Worm (Caenorhabditis elegans) whole organism, young adult: ENCODE results near the gene F43G6.7.

Source experiments
- B0019.2 ChIP-seq: fragments of 200-800 bp; sonication (Bioruptor generic); conservative IDR thresholded peaks from 2 replicates; pipeline ENCODE4 v1.3.6; 2022; ENCODE audit warnings: missing genetic modification reagents, missing genetic modification characterization, missing compliant biosample characterization
- C17E4.6 ChIP-seq: fragments of 200-800 bp; sonication (Bioruptor generic); IDR thresholded peaks from 2 replicates; pipeline ENCODE4 v1.3.6; 2022; ENCODE audit warnings: missing genetic modification reagents, missing genetic modification characterization, missing compliant biosample characterization
- F10E7.11 ChIP-seq: sonication (generic microtip); optimal IDR thresholded peaks from 2 replicates; lab custom pipeline; 2017; ENCODE audit warnings: mild to moderate bottlenecking, missing genetic modification characterization, moderate library complexity, missing compliant biosample characterization
- F55B11.4 ChIP-seq: sonication (generic microtip); optimal IDR thresholded peaks from 2 replicates; lab custom pipeline; 2016; ENCODE audit warnings: missing compliant biosample characterization, missing genetic modification characterization, borderline replicate concordance; ENCODE audit not compliant: insufficient read depth
- F57C9.4 ChIP-seq: sonication (generic microtip); optimal IDR thresholded peaks from 2 replicates; lab custom pipeline; 2017; ENCODE audit warnings: mild to moderate bottlenecking, missing genetic modification characterization, missing compliant biosample characterization
- K12H6.12 ChIP-seq: fragments of 200-800 bp; sonication (Bioruptor generic); optimal IDR thresholded peaks from 2 replicates; lab custom pipeline; 2018; ENCODE audit warnings: mild to moderate bottlenecking, missing genetic modification characterization, missing compliant biosample characterization
- T07F8.4 ChIP-seq: sonication (generic microtip); optimal IDR thresholded peaks from 2 replicates; lab custom pipeline; 2016; ENCODE audit warnings: mild to moderate bottlenecking, missing genetic modification characterization, moderate library complexity, missing compliant biosample characterization
- Y56A3A.18 ChIP-seq: fragments of 200-800 bp; sonication (Bioruptor generic); IDR thresholded peaks from 2 replicates; pipeline ENCODE4 v1.3.6; 2022; ENCODE audit warnings: missing genetic modification reagents, missing genetic modification characterization, missing compliant biosample characterization
- ZK185.1 ChIP-seq: sonication (generic microtip); optimal IDR thresholded peaks from 2 replicates; lab custom pipeline; 2016; ENCODE audit warnings: mild to moderate bottlenecking, missing genetic modification characterization, missing compliant biosample characterization; ENCODE audit not compliant: poor library complexity, severe bottlenecking
- akir-1 ChIP-seq: fragments of 200-800 bp; sonication (Bioruptor generic); optimal IDR thresholded peaks from 2 replicates; lab custom pipeline; 2018; ENCODE audit warnings: mild to moderate bottlenecking, missing genetic modification characterization, moderate library complexity, missing compliant biosample characterization
- ama-1 ChIP-seq, 3 experiments: fragments of 150-350 bp in 1 of 3; sonication (generic microtip) in 2 of 3; optimal IDR thresholded peaks; 2 replicates each; lab custom pipeline; 2014 to 2018; ENCODE audit warnings: missing biosample characterization in 2 of 3, missing genetic modification characterization in 2 of 3, missing genetic modification reagents in 2 of 3
- aptf-2 ChIP-seq: fragments of 200-800 bp; sonication (Bioruptor generic); conservative IDR thresholded peaks from 2 replicates; pipeline ENCODE4 v1.3.6; 2022; ENCODE audit warnings: missing genetic modification reagents, missing genetic modification characterization, missing compliant biosample characterization
- attf-3 ChIP-seq: fragments of 200-800 bp; sonication (Bioruptor generic); conservative IDR thresholded peaks from 2 replicates; pipeline ENCODE4 v1.3.6; 2022; ENCODE audit warnings: missing genetic modification reagents, missing genetic modification characterization, missing compliant biosample characterization
- attf-5 ChIP-seq: fragments of 200-800 bp; sonication (Bioruptor generic); optimal IDR thresholded peaks from 2 replicates; lab custom pipeline; 2018; ENCODE audit warnings: mild to moderate bottlenecking, missing genetic modification characterization, missing compliant biosample characterization
- attf-6 ChIP-seq: fragments of 200-800 bp; sonication (Bioruptor generic); IDR thresholded peaks from 2 replicates; pipeline ENCODE4 v1.3.6; 2022; ENCODE audit warnings: missing genetic modification reagents, missing genetic modification characterization, missing compliant biosample characterization
- cebp-2 ChIP-seq: fragments of 200-800 bp; sonication (Bioruptor generic); IDR thresholded peaks from 2 replicates; pipeline ENCODE4 v1.3.6; 2022; ENCODE audit warnings: missing genetic modification characterization, missing compliant biosample characterization
- ceh-27 ChIP-seq: fragments of 200-800 bp; sonication (Bioruptor generic); optimal IDR thresholded peaks from 2 replicates; lab custom pipeline; 2018; ENCODE audit warnings: mild to moderate bottlenecking, missing genetic modification characterization, moderate library complexity, missing compliant biosample characterization
- dox-1 ChIP-seq: fragments of 200-800 bp; sonication (Bioruptor generic); IDR thresholded peaks from 2 replicates; pipeline ENCODE4 v1.3.6; 2022; ENCODE audit warnings: missing genetic modification reagents, missing genetic modification characterization, missing compliant biosample characterization
- dpl-1 ChIP-seq: fragments of 150-350 bp; optimal IDR thresholded peaks from 2 replicates; lab custom pipeline; 2014; ENCODE audit warnings: missing biosample characterization, missing genetic modification reagents, missing genetic modification characterization
- efl-1 ChIP-seq: fragments of 150-350 bp; optimal IDR thresholded peaks from 2 replicates; lab custom pipeline; 2014; ENCODE audit warnings: missing biosample characterization, missing genetic modification reagents, missing genetic modification characterization
- egl-18 ChIP-seq: fragments of 200-800 bp; sonication (Bioruptor generic); IDR thresholded peaks from 2 replicates; pipeline ENCODE4 v1.3.6; 2022; ENCODE audit warnings: missing genetic modification reagents, missing genetic modification characterization, missing compliant biosample characterization
- egl-44 ChIP-seq: fragments of 200-800 bp; sonication (Bioruptor generic); IDR thresholded peaks from 2 replicates; pipeline ENCODE4 v1.3.6; 2022; ENCODE audit warnings: missing genetic modification reagents, missing genetic modification characterization, missing compliant biosample characterization
- egrh-3 ChIP-seq: fragments of 200-800 bp; sonication (Bioruptor generic); IDR thresholded peaks from 2 replicates; pipeline ENCODE4 v1.3.6; 2022; ENCODE audit warnings: missing genetic modification reagents, missing genetic modification characterization, missing compliant biosample characterization
- fkh-3 ChIP-seq: sonication (generic microtip); optimal IDR thresholded peaks from 2 replicates; lab custom pipeline; 2016; ENCODE audit warnings: mild to moderate bottlenecking, missing genetic modification characterization, missing compliant biosample characterization
- him-1 ChIP-seq: sonication (generic microtip); optimal IDR thresholded peaks from 2 replicates; lab custom pipeline; 2016; ENCODE audit warnings: missing genotype, missing genetic modification reagents, missing genetic modification characterization, missing compliant biosample characterization
- hmg-1.2 ChIP-seq: fragments of 200-800 bp; sonication (Bioruptor generic); IDR thresholded peaks from 2 replicates; pipeline ENCODE4 v1.3.6; 2022; ENCODE audit warnings: missing genetic modification reagents, missing genetic modification characterization, missing compliant biosample characterization
- hmg-20 ChIP-seq: fragments of 200-800 bp; sonication (Bioruptor generic); IDR thresholded peaks from 2 replicates; pipeline ENCODE4 v1.3.6; 2022; ENCODE audit warnings: missing genetic modification reagents, missing genetic modification characterization, missing compliant biosample characterization
- let-526 ChIP-seq: fragments of 200-800 bp; sonication (Bioruptor generic); IDR thresholded peaks from 2 replicates; pipeline ENCODE4 v1.3.6; 2022; ENCODE audit warnings: missing genetic modification reagents, missing genetic modification characterization, missing compliant biosample characterization
- lin-26 ChIP-seq: fragments of 200-800 bp; sonication (Bioruptor generic); IDR thresholded peaks from 2 replicates; pipeline ENCODE4 v1.3.6; 2022; ENCODE audit warnings: missing genetic modification reagents, missing genetic modification characterization, missing compliant biosample characterization
- lin-40 ChIP-seq: sonication (generic microtip); optimal IDR thresholded peaks from 2 replicates; lab custom pipeline; 2016; ENCODE audit warnings: missing genetic modification characterization, mild to moderate bottlenecking, missing compliant biosample characterization, missing genotype, missing genetic modification reagents
- madf-6 ChIP-seq: fragments of 200-800 bp; sonication (Bioruptor generic); IDR thresholded peaks from 2 replicates; pipeline ENCODE4 v1.3.6; 2022; ENCODE audit warnings: missing genetic modification reagents, missing genetic modification characterization, missing compliant biosample characterization
- madf-8 ChIP-seq: fragments of 200-800 bp; sonication (Bioruptor generic); conservative IDR thresholded peaks from 2 replicates; pipeline ENCODE4 v1.3.6; 2022; ENCODE audit warnings: missing genetic modification reagents, missing genetic modification characterization, missing compliant biosample characterization
- mcd-1 ChIP-seq: fragments of 200-800 bp; sonication (Bioruptor generic); IDR thresholded peaks from 2 replicates; pipeline ENCODE4 v1.3.6; 2022; ENCODE audit warnings: missing genetic modification reagents, missing genetic modification characterization, missing compliant biosample characterization
- nfya-1 ChIP-seq: sonication (generic microtip); optimal IDR thresholded peaks from 2 replicates; lab custom pipeline; 2017; ENCODE audit warnings: antibody characterized with exemption, missing compliant biosample characterization, missing genetic modification characterization, borderline replicate concordance; ENCODE audit not compliant: insufficient read depth
- nhr-120 ChIP-seq: fragments of 200-800 bp; sonication (Bioruptor generic); IDR thresholded peaks from 2 replicates; pipeline ENCODE4 v1.3.6; 2022; ENCODE audit warnings: missing genetic modification characterization, missing compliant biosample characterization
- pbrm-1 ChIP-seq: fragments of 200-800 bp; sonication (Bioruptor generic); IDR thresholded peaks from 2 replicates; pipeline ENCODE4 v1.3.6; 2022; ENCODE audit warnings: missing genetic modification reagents, missing genetic modification characterization, missing compliant biosample characterization
- snpc-1.3 ChIP-seq: sonication (generic microtip); optimal IDR thresholded peaks from 2 replicates; lab custom pipeline; 2017; ENCODE audit warnings: missing genetic modification characterization, mild to moderate bottlenecking, missing compliant biosample characterization, antibody characterized with exemption, moderate library complexity, missing genotype, missing genetic modification reagents; ENCODE audit not compliant: insufficient read depth
- tbp1 ChIP-seq: fragments of 200-800 bp; sonication (Bioruptor generic); optimal IDR thresholded peaks from 2 replicates; lab custom pipeline; 2018; ENCODE audit warnings: mild to moderate bottlenecking, missing genetic modification characterization, missing compliant biosample characterization
- xnd-1 ChIP-seq: sonication (generic microtip); optimal IDR thresholded peaks from 2 replicates; lab custom pipeline; 2016; ENCODE audit warnings: missing genotype, missing genetic modification reagents, missing genetic modification characterization, missing compliant biosample characterization
- zfh-2 ChIP-seq: fragments of 200-800 bp; sonication (Bioruptor generic); conservative IDR thresholded peaks from 2 replicates; pipeline ENCODE4 v1.3.6; 2022; ENCODE audit warnings: missing genetic modification reagents, missing genetic modification characterization, missing compliant biosample characterization
- ztf-18 ChIP-seq: sonication (generic microtip); optimal IDR thresholded peaks from 2 replicates; lab custom pipeline; 2016; ENCODE audit warnings: missing genotype, mild to moderate bottlenecking, missing genetic modification characterization, missing compliant biosample characterization
- ztf-22 ChIP-seq: fragments of 200-800 bp; sonication (Bioruptor generic); optimal IDR thresholded peaks from 2 replicates; lab custom pipeline; 2018; ENCODE audit warnings: mild to moderate bottlenecking, missing genetic modification characterization, moderate library complexity, missing compliant biosample characterization
- ztf-3 ChIP-seq: fragments of 200-800 bp; sonication (Bioruptor generic); optimal IDR thresholded peaks from 2 replicates; lab custom pipeline; 2018; ENCODE audit warnings: mild to moderate bottlenecking, missing genetic modification characterization, missing compliant biosample characterization

The F43G6.7 gene

ce11 chrII:11806256-11806655, 4.3 kb upstream of the F43G6.7 start, which contains the start of gene jmjd-1.1:
jmjd-1.1 (plus strand) TSS chrII:11806556.
- TF ChIP-seq nhr-120 (GFP tag; lab: Robert Waterston, UW) (no peak), F10E7.11 (tag; lab: Kevin White, UChicago) (no peak), ztf-22 (no peak), F55B11.4 (no peak), ZK185.1 (tag; lab: Kevin White, UChicago) (no peak), T07F8.4 (tag; lab: Kevin White, UChicago) (no peak), dpl-1 (GFP tag; lab: Kevin White, UChicago) (no peak), ceh-27 (no peak), akir-1 (GFP tag; lab: Kevin White, UChicago) (no peak), mcd-1 (GFP tag; lab: Robert Waterston, UW) (no peak), nfya-1 (no peak), hmg-1.2 (GFP tag; lab: Robert Waterston, UW) (no peak), egrh-3 (GFP tag; lab: Robert Waterston, UW) (no peak), egl-18 (GFP tag; lab: Robert Waterston, UW) (no peak), snpc-1.3 (tag; lab: Kevin White, UChicago) (no peak), dox-1 (no peak), cebp-2 (GFP tag; lab: Robert Waterston, UW) (no peak)

- TF ChIP-seq xnd-1 (tag; lab: Kevin White, UChicago) (no peak), egl-44 (GFP tag; lab: Robert Waterston, UW) (no peak), dpl-1 (GFP tag; lab: Kevin White, UChicago) (peak; percentile 13), F57C9.4 (tag; lab: Kevin White, UChicago) (no peak), attf-3 (GFP tag; lab: Robert Waterston, UW) (no peak), lin-40 (no peak), fkh-3 (tag; lab: Kevin White, UChicago) (no peak), B0019.2 (GFP tag; lab: Robert Waterston, UW) (no peak), efl-1 (GFP tag; lab: Kevin White, UChicago) (peak; percentile 74), madf-8 (peak; percentile 49), him-1 (tag; lab: Kevin White, UChicago) (no peak), madf-6 (peak; percentile 86), hmg-20 (GFP tag; lab: Robert Waterston, UW) (no peak), aptf-2 (GFP tag; lab: Robert Waterston, UW) (peak; percentile 98), Y56A3A.18 (no peak)
Observed at ce11 chrII:11808979-11809378, 1.6 kb upstream of the F43G6.7 start, which contains the start of gene F43G6.10. F43G6.10 (plus strand) TSS chrII:11809349.

- TF ChIP-seq zfh-2 (GFP tag; lab: Robert Waterston, UW), result peak; percentile 57; the same call in 1 of the 2 replicates
- no peak for TF ChIP-seq C17E4.6 (GFP tag; lab: Robert Waterston, UW)
- TF ChIP-seq egrh-3 (GFP tag; lab: Robert Waterston, UW), result peak; percentile 20; the same call in 1 of the 2 replicates
Observed at ce11 chrII:11811241-11811640, 651 bp downstream of the F43G6.7 start.

ce11 chrII:11813895-11814369, 3.3 kb downstream of the F43G6.7 start, which contains the start of gene F43G6.8:
F43G6.8 (minus strand) TSS chrII:11814092.
- TF ChIP-seq dox-1 (0 out of 2 replicates have a peak, but pooled peaks have one; percentile 42), hmg-1.2 (GFP tag; lab: Robert Waterston, UW) (peak; percentile 80), attf-6 (no peak), attf-3 (GFP tag; lab: Robert Waterston, UW) (no peak), ztf-3 (GFP tag; lab: Kevin White, UChicago) (no peak), tbp1 (GFP tag; lab: Kevin White, UChicago) (no peak), mcd-1 (GFP tag; lab: Robert Waterston, UW) (peak; percentile 45; the same call in 1 of the 2 replicates), ama-1 (optimal IDR thresholded peaks at IDR 0.05; lab: Kevin White, UChicago) (peak; percentile 83), ama-1 (GFP tag; optimal IDR thresholded peaks at IDR 0.05; lab: Kevin White, UChicago) (no peak), ztf-18 (peak; percentile 6), pbrm-1 (peak; percentile 59), fkh-3 (tag; lab: Kevin White, UChicago) (no peak), attf-5 (peak; percentile 80), lin-26 (no peak), zfh-2 (GFP tag; lab: Robert Waterston, UW) (peak; percentile 35; the same call in 1 of the 2 replicates), let-526 (GFP tag; lab: Robert Waterston, UW) (no peak), egrh-3 (GFP tag; lab: Robert Waterston, UW) (no peak), K12H6.12 (tag; lab: Kevin White, UChicago) (peak; percentile 29)
